Fruit fly (Drosophila melanogaster) whole organism, prepupa: ENCODE data around the gene CG4462.

Experiments
- Blimp-1 ChIP-seq: fragments of 200-800 bp; sonication (Bioruptor generic); optimal IDR thresholded peaks from 3 replicates; lab custom pipeline; 2017; ENCODE audit warnings: missing biosample characterization, missing genetic modification characterization, mild to moderate bottlenecking, moderate library complexity, missing genetic modification reagents
- CG10669 ChIP-seq: fragments of 200-800 bp; sonication (Bioruptor generic); optimal IDR thresholded peaks from 3 replicates; lab custom pipeline; 2018; ENCODE audit warnings: missing biosample characterization, mild to moderate bottlenecking, missing genetic modification characterization, moderate library complexity
- CG11294 ChIP-seq: fragments of 200-800 bp; sonication (Bioruptor generic); IDR thresholded peaks from 2 replicates; pipeline ENCODE4 v1.3.6; 2022; ENCODE audit warnings: missing biosample characterization, missing genetic modification characterization
- CG16779 ChIP-seq: fragments of 200-800 bp; sonication (Bioruptor generic); optimal IDR thresholded peaks from 3 replicates; lab custom pipeline; 2017; ENCODE audit warnings: missing biosample characterization, mild to moderate bottlenecking, missing genetic modification characterization
- CG3032 ChIP-seq: fragments of 200-800 bp; optimal IDR thresholded peaks from 2 replicates; lab custom pipeline; 2019; ENCODE audit warnings: missing biosample characterization, mild to moderate bottlenecking, missing genetic modification characterization, moderate library complexity
- CG31627 ChIP-seq: fragments of 200-800 bp; sonication (Bioruptor generic); optimal IDR thresholded peaks from 3 replicates; lab custom pipeline; 2016; ENCODE audit warnings: missing biosample characterization, missing genetic modification characterization
- CG32006 ChIP-seq: fragments of 200-800 bp; sonication (Bioruptor generic); optimal IDR thresholded peaks from 3 replicates; lab custom pipeline; 2017; ENCODE audit warnings: missing biosample characterization, mild to moderate bottlenecking, missing genetic modification characterization
- CG3919 ChIP-seq: fragments of 200-800 bp; sonication (Bioruptor generic); optimal IDR thresholded peaks from 3 replicates; lab custom pipeline; 2016; ENCODE audit warnings: missing biosample characterization, missing genetic modification characterization
- CG4318 ChIP-seq: fragments of 200-800 bp; sonication (Bioruptor generic); optimal IDR thresholded peaks from 3 replicates; lab custom pipeline; 2017; ENCODE audit warnings: missing biosample characterization, mild to moderate bottlenecking, missing genetic modification characterization
- CG6163 ChIP-seq: fragments of 200-800 bp; sonication (Bioruptor generic); IDR thresholded peaks from 3 replicates; pipeline ENCODE4 v1.3.6; 2022; ENCODE audit warnings: missing biosample characterization, missing genetic modification characterization
- CG6276 ChIP-seq: fragments of 200-800 bp; sonication (Bioruptor generic); optimal IDR thresholded peaks from 2 replicates; lab custom pipeline; 2017; ENCODE audit warnings: missing biosample characterization, mild to moderate bottlenecking, missing genetic modification characterization
- CG6808 ChIP-seq: fragments of 200-800 bp; sonication (Bioruptor generic); optimal IDR thresholded peaks from 3 replicates; lab custom pipeline; 2017; ENCODE audit warnings: missing biosample characterization, missing genetic modification characterization, mild to moderate bottlenecking, moderate library complexity, missing genetic modification reagents
- CG6854 ChIP-seq: fragments of 200-800 bp; sonication (Bioruptor generic); optimal IDR thresholded peaks from 2 replicates; lab custom pipeline; 2017; ENCODE audit warnings: missing biosample characterization, mild to moderate bottlenecking, missing genetic modification characterization
- CG8119 ChIP-seq: fragments of 200-800 bp; sonication (Bioruptor generic); IDR thresholded peaks from 3 replicates; pipeline ENCODE4 v1.3.6; 2022; ENCODE audit warnings: missing biosample characterization, missing genetic modification characterization
- CG8319 ChIP-seq: fragments of 200-800 bp; sonication (Bioruptor generic); optimal IDR thresholded peaks from 3 replicates; lab custom pipeline; 2016; ENCODE audit warnings: missing biosample characterization, missing genetic modification characterization
- CG8632 ChIP-seq: fragments of 200-800 bp; sonication (Bioruptor generic); optimal IDR thresholded peaks from 3 replicates; lab custom pipeline; 2016; ENCODE audit warnings: missing biosample characterization, missing genetic modification characterization
- CG9139 ChIP-seq: fragments of 200-800 bp; sonication (Bioruptor generic); optimal IDR thresholded peaks from 3 replicates; lab custom pipeline; 2017; ENCODE audit warnings: missing biosample characterization, mild to moderate bottlenecking, missing genetic modification characterization
- Eip75B ChIP-seq: fragments of 200-800 bp; sonication (Bioruptor generic); optimal IDR thresholded peaks from 3 replicates; lab custom pipeline; 2016; ENCODE audit warnings: missing biosample characterization, missing genetic modification characterization
- Eip78C ChIP-seq: fragments of 200-800 bp; sonication (Bioruptor generic); peaks from one replicate; lab custom pipeline; 2016; ENCODE audit warnings: missing biosample characterization, missing genetic modification characterization
- Eip93F ChIP-seq: fragments of 200-800 bp; sonication (Bioruptor generic); optimal IDR thresholded peaks from 2 replicates; lab custom pipeline; 2016; ENCODE audit warnings: missing biosample characterization, mild to moderate bottlenecking, missing genetic modification characterization
- Ets96B ChIP-seq: fragments of 200-800 bp; optimal IDR thresholded peaks from 2 replicates; lab custom pipeline; 2019; ENCODE audit warnings: missing biosample characterization, mild to moderate bottlenecking, missing genetic modification characterization, moderate library complexity
- Gug ChIP-seq: fragments of 200-800 bp; sonication (Bioruptor generic); IDR thresholded peaks from 2 replicates; pipeline ENCODE4 v1.3.6; 2022; ENCODE audit warnings: missing biosample characterization, missing genetic modification characterization
- Hr38 ChIP-seq: sonication (Bioruptor generic); optimal IDR thresholded peaks from 2 replicates; lab custom pipeline; 2016; ENCODE audit warnings: missing biosample characterization, missing genetic modification characterization
- Hr39 ChIP-seq: fragments of 200-800 bp; sonication (Bioruptor generic); optimal IDR thresholded peaks from 2 replicates; lab custom pipeline; 2016; ENCODE audit warnings: missing biosample characterization, missing genetic modification characterization
- Hr4 ChIP-seq: fragments of 200-800 bp; sonication (Bioruptor generic); optimal IDR thresholded peaks from 3 replicates; lab custom pipeline; 2016; ENCODE audit warnings: missing biosample characterization, missing genetic modification characterization
- Met ChIP-seq: fragments of 200-800 bp; sonication (Bioruptor generic); optimal IDR thresholded peaks from 3 replicates; lab custom pipeline; 2016; ENCODE audit warnings: missing biosample characterization, missing genetic modification characterization
- OdsH ChIP-seq: fragments of 200-800 bp; sonication (Bioruptor generic); optimal IDR thresholded peaks from 3 replicates; lab custom pipeline; 2016; ENCODE audit warnings: missing biosample characterization, missing genetic modification characterization
- Smox ChIP-seq: fragments of 200-800 bp; sonication (Bioruptor generic); optimal IDR thresholded peaks from 3 replicates; lab custom pipeline; 2016; ENCODE audit warnings: missing biosample characterization, missing genetic modification characterization
- Sox14 ChIP-seq: fragments of 200-800 bp; sonication (Bioruptor generic); optimal IDR thresholded peaks from 3 replicates; lab custom pipeline; 2016; ENCODE audit warnings: missing biosample characterization, missing genetic modification characterization
- Sox15 ChIP-seq: fragments of 200-800 bp; sonication (Bioruptor generic); optimal IDR thresholded peaks from 3 replicates; lab custom pipeline; 2016; ENCODE audit warnings: missing biosample characterization, missing genetic modification characterization
- achi ChIP-seq: fragments of 200-800 bp; sonication (Bioruptor generic); optimal IDR thresholded peaks from 3 replicates; lab custom pipeline; 2016; ENCODE audit warnings: missing biosample characterization, missing genetic modification characterization
- acj6 ChIP-seq: fragments of 200-800 bp; sonication (Bioruptor generic); optimal IDR thresholded peaks from 3 replicates; lab custom pipeline; 2016; ENCODE audit warnings: missing biosample characterization, missing genetic modification characterization
- cyc ChIP-seq: fragments of 200-800 bp; sonication (Bioruptor generic); optimal IDR thresholded peaks from 3 replicates; lab custom pipeline; 2016; ENCODE audit warnings: missing biosample characterization, missing genetic modification characterization
- dac ChIP-seq: fragments of 200-800 bp; sonication (Bioruptor generic); optimal IDR thresholded peaks from 2 replicates; lab custom pipeline; 2017; ENCODE audit warnings: missing biosample characterization, mild to moderate bottlenecking, missing genetic modification characterization
- dsx ChIP-seq: fragments of 200-800 bp; optimal IDR thresholded peaks from 3 replicates; lab custom pipeline; 2019; ENCODE audit warnings: missing biosample characterization, mild to moderate bottlenecking, missing genetic modification characterization, moderate library complexity; ENCODE audit not compliant: poor library complexity, severe bottlenecking
- fd59A ChIP-seq: fragments of 200-800 bp; sonication (Bioruptor generic); optimal IDR thresholded peaks from 2 replicates; lab custom pipeline; 2017; ENCODE audit warnings: missing biosample characterization, mild to moderate bottlenecking, missing genetic modification characterization, missing genetic modification reagents
- fd85E ChIP-seq: fragments of 200-800 bp; sonication (Bioruptor generic); optimal IDR thresholded peaks from 3 replicates; lab custom pipeline; 2016; ENCODE audit warnings: missing biosample characterization, missing genetic modification characterization
- fkh ChIP-seq: fragments of 200-800 bp; sonication (Bioruptor generic); optimal IDR thresholded peaks from 3 replicates; lab custom pipeline; 2017; ENCODE audit warnings: missing biosample characterization, mild to moderate bottlenecking, missing genetic modification characterization, moderate library complexity
- pdm3 ChIP-seq: fragments of 200-800 bp; sonication (Bioruptor generic); optimal IDR thresholded peaks from 3 replicates; lab custom pipeline; 2016; ENCODE audit warnings: missing biosample characterization, missing genetic modification characterization
- salr ChIP-seq, 2 experiments: fragments of 200-800 bp; sonication (Bioruptor generic); optimal IDR thresholded peaks; 3 replicates each; lab custom pipeline; 2016 to 2018; ENCODE audit warnings: missing biosample characterization in 2 of 2, missing genetic modification characterization in 2 of 2, mild to moderate bottlenecking in 1 of 2
- spab ChIP-seq: fragments of 200-800 bp; sonication (Bioruptor generic); optimal IDR thresholded peaks from 2 replicates; lab custom pipeline; 2017; ENCODE audit warnings: missing biosample characterization, mild to moderate bottlenecking, missing genetic modification characterization, missing genetic modification reagents
- svp ChIP-seq: fragments of 200-800 bp; sonication (Bioruptor generic); peaks from one replicate; lab custom pipeline; 2016; ENCODE audit warnings: missing biosample characterization, missing genetic modification characterization
- topi ChIP-seq: fragments of 200-800 bp; sonication (Bioruptor generic); optimal IDR thresholded peaks from 3 replicates; lab custom pipeline; 2016; ENCODE audit warnings: missing biosample characterization, missing genetic modification characterization
- vri ChIP-seq: fragments of 200-800 bp; sonication (Bioruptor generic); optimal IDR thresholded peaks from 3 replicates; lab custom pipeline; 2016; ENCODE audit warnings: missing biosample characterization, mild to moderate bottlenecking, missing genetic modification characterization

Gene CG4462

DNA sequence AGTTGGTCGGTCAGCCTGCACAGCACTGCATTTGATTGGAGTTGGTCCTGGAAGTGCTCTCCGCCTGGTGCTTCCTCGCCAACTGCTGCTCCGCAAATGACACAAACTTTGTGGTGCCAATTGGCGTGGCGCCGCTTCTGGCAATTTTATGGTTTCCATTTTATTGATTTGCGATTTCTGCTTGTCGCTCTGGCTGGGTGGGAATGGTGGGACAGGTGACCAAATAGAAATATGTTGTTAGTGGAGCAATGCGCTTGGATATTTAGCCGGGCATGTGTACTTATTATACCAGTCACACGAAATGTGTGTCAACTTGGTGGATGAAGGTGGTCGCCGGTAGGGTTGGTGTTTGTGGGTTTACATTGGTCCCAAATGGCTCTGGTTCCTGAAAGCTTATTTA lies 9.9 kb downstream of the CG4462 start, which contains the start of the genes Xport-A and Xport-B:
Gene Xport-A, minus strand, starts transcription at position 101 of the 400 bp plus-strand sequence.
Gene Xport-B, minus strand, starts transcription at position 101 of the 400 bp plus-strand sequence.
- TF ChIP-seq salr (GFP tag; optimal IDR thresholded peaks at IDR 0.05; lab: Kevin White, UChicago) (no peak), CG8319 (GFP tag; lab: Kevin White, UChicago) (no peak), topi (no peak), CG32006 (GFP tag; lab: Kevin White, UChicago) (no peak), pdm3 (GFP tag; lab: Kevin White, UChicago) (no peak), OdsH (no peak), Smox (no peak), Eip78C (GFP tag; lab: Kevin White, UChicago) (no peak), Hr39 (GFP tag; lab: Kevin White, UChicago) (no peak), CG3919 (GFP tag; lab: Kevin White, UChicago) (no peak), Ets96B (tag; lab: Kevin White, UChicago) (no peak), CG8119 (GFP tag; lab: Robert Waterston, UW) (no peak), CG6276 (GFP tag; lab: Kevin White, UChicago) (no peak)
- TF ChIP-seq, all 60 proteins: peak for 0

DNA sequence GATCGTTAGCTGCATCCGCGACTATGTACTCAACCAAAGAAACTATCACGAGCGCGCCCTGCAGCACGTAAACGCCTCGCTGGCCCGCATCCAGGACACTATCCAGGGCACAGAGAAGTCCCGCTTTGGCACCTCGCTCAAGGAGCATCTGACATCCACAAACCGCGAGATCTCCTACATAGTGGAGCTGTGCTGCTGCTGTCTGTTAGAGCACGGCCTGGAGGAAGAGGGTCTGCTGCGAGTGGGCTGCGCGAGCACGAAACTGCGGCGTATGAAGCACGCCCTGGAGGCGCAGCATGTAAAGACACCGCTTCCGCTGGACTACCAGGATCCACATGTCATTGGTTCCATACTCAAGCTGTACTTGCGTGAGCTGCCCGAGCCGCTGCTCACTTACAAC lies 14.1 kb downstream of the CG4462 start:
- no peak for TF ChIP-seq CG10669 (GFP tag; lab: Kevin White, UChicago)
- TF ChIP-seq CG11294, result no peak
- no peak for TF ChIP-seq CG8319 (GFP tag; lab: Kevin White, UChicago)
- no peak for TF ChIP-seq svp (GFP tag; lab: Kevin White, UChicago)
- no peak for TF ChIP-seq CG32006 (GFP tag; lab: Kevin White, UChicago)
- no peak for TF ChIP-seq fd85E (GFP tag; lab: Kevin White, UChicago)
- no peak for TF ChIP-seq OdsH
- TF ChIP-seq cyc, result no peak
- TF ChIP-seq dsx (GFP tag; lab: Kevin White, UChicago), result no peak
- TF ChIP-seq acj6 (GFP tag; lab: Kevin White, UChicago), result no peak
- no peak for TF ChIP-seq Hr39 (GFP tag; lab: Kevin White, UChicago)
- TF ChIP-seq CG6808 (GFP tag; lab: Kevin White, UChicago), result no peak

- TF ChIP-seq spab (no peak), CG31627 (GFP tag; lab: Kevin White, UChicago) (no peak), CG3032 (tag; lab: Kevin White, UChicago) (no peak), vri (GFP tag; lab: Kevin White, UChicago) (peak; percentile 83), CG8119 (GFP tag; lab: Robert Waterston, UW) (no peak), Eip75B (no peak), Met (no peak), CG9139 (GFP tag; lab: Kevin White, UChicago) (no peak), Sox15 (GFP tag; lab: Kevin White, UChicago) (no peak), CG11294 (no peak), achi (GFP tag; lab: Kevin White, UChicago) (no peak), Hr38 (GFP tag; lab: Kevin White, UChicago) (no peak), fkh (GFP tag; lab: Kevin White, UChicago) (no peak), CG6163 (GFP tag; lab: Robert Waterston, UW) (no peak), salr (GFP tag; optimal IDR thresholded peaks at IDR 0.05; lab: Kevin White, UChicago) (no peak), fd59A (GFP tag; lab: Kevin White, UChicago) (no peak), Smox (no peak), CG8319 (GFP tag; lab: Kevin White, UChicago) (no peak), Sox14 (GFP tag; lab: Kevin White, UChicago) (no peak), Eip78C (GFP tag; lab: Kevin White, UChicago) (peak; percentile 82), OdsH (no peak), CG32006 (GFP tag; lab: Kevin White, UChicago) (peak; percentile 29), dsx (GFP tag; lab: Kevin White, UChicago) (peak; percentile 2), pdm3 (GFP tag; lab: Kevin White, UChicago) (no peak), Blimp-1 (no peak), acj6 (GFP tag; lab: Kevin White, UChicago) (no peak), CG6808 (GFP tag; lab: Kevin White, UChicago) (peak; percentile 52), dac (no peak), CG4318 (GFP tag; lab: Kevin White, UChicago) (no peak), topi (no peak), Gug (GFP tag; lab: Robert Waterston, UW) (no peak), CG8632 (no peak), Eip93F (GFP tag; lab: Kevin White, UChicago) (peak; percentile 48), CG6854 (GFP tag; lab: Kevin White, UChicago) (peak; percentile 37), Hr4 (GFP tag; lab: Kevin White, UChicago) (no peak), CG16779 (no peak)
Observed at dm6 chr3R:19910302-19911029, 14.7 kb downstream of the CG4462 start.
